Fruit fly (Drosophila melanogaster) whole organism, embryonic: Measurements from ENCODE around the gene CG13097.

Experiments used
- Abd-B ChIP-seq: fragments of 200-800 bp; sonication (Bioruptor generic); optimal IDR thresholded peaks from 2 replicates; lab custom pipeline; 2018; ENCODE audit warnings: missing biosample characterization, mild to moderate bottlenecking, missing genetic modification characterization, moderate library complexity
- Atf-2 ChIP-seq: fragments of 200-800 bp; sonication (Bioruptor generic); optimal IDR thresholded peaks from 2 replicates; lab custom pipeline; 2016; ENCODE audit warnings: missing biosample characterization, missing genetic modification characterization
- CG11093 ChIP-seq: fragments of 200-800 bp; sonication (Bioruptor generic); IDR thresholded peaks from 3 replicates; pipeline ENCODE4 v1.3.6; 2022; ENCODE audit warnings: missing biosample characterization, missing genetic modification characterization
- CG11504 ChIP-seq: fragments of 200-800 bp; sonication (Bioruptor generic); optimal IDR thresholded peaks from 3 replicates; lab custom pipeline; 2019; ENCODE audit warnings: missing biosample characterization, mild to moderate bottlenecking, missing genetic modification characterization, moderate library complexity
- CG11723 ChIP-seq: fragments of 200-800 bp; sonication (Bioruptor generic); optimal IDR thresholded peaks from 2 replicates; lab custom pipeline; 2017; ENCODE audit warnings: missing biosample characterization, mild to moderate bottlenecking, missing genetic modification characterization
- CG12299 ChIP-seq: fragments of 200-800 bp; sonication (Bioruptor generic); optimal IDR thresholded peaks from 2 replicates; lab custom pipeline; 2018; ENCODE audit warnings: missing biosample characterization, mild to moderate bottlenecking, missing genetic modification characterization
- CG13123 ChIP-seq: fragments of 200-800 bp; sonication (Bioruptor generic); optimal IDR thresholded peaks from 2 replicates; lab custom pipeline; 2016; ENCODE audit warnings: missing biosample characterization, missing genetic modification characterization
- CG13287 ChIP-seq: fragments of 200-800 bp; sonication (Bioruptor generic); IDR thresholded peaks from 2 replicates; pipeline ENCODE4 v1.3.6; 2022; ENCODE audit warnings: missing biosample characterization, missing genetic modification characterization; ENCODE audit not compliant: partially characterized antibody
- CG13775 ChIP-seq: fragments of 200-800 bp; sonication (Bioruptor generic); optimal IDR thresholded peaks from 3 replicates; lab custom pipeline; 2017; ENCODE audit warnings: missing biosample characterization, mild to moderate bottlenecking, missing genetic modification characterization
- CG14710 ChIP-seq: fragments of 200-800 bp; sonication (Bioruptor generic); optimal IDR thresholded peaks from 3 replicates; lab custom pipeline; 2019; ENCODE audit warnings: missing biosample characterization, mild to moderate bottlenecking, missing genetic modification characterization, moderate library complexity
- CG1529 ChIP-seq: fragments of 200-800 bp; sonication (Bioruptor generic); optimal IDR thresholded peaks from 3 replicates; lab custom pipeline; 2018; ENCODE audit warnings: missing biosample characterization, missing genetic modification characterization
- CG1602 ChIP-seq: fragments of 200-800 bp; sonication (Bioruptor generic); optimal IDR thresholded peaks from 3 replicates; lab custom pipeline; 2016; ENCODE audit warnings: missing biosample characterization, missing genetic modification characterization
- CG16813 ChIP-seq: fragments of 200-800 bp; sonication (Bioruptor generic); IDR thresholded peaks from 3 replicates; pipeline ENCODE4 v1.3.6; 2022; ENCODE audit warnings: missing biosample characterization, missing genetic modification characterization; ENCODE audit not compliant: partially characterized antibody
- CG17612 ChIP-seq: fragments of 200-800 bp; sonication (Bioruptor generic); IDR thresholded peaks from 2 replicates; pipeline ENCODE4 v1.3.6; 2022; ENCODE audit warnings: missing biosample characterization, missing genetic modification characterization
- CG18619 ChIP-seq: fragments of 200-800 bp; sonication (Bioruptor generic); optimal IDR thresholded peaks from 3 replicates; lab custom pipeline; 2017; ENCODE audit warnings: missing biosample characterization, mild to moderate bottlenecking, missing genetic modification characterization
- CG2120 ChIP-seq: fragments of 200-800 bp; sonication (Bioruptor generic); optimal IDR thresholded peaks from 3 replicates; lab custom pipeline; 2016; ENCODE audit warnings: missing biosample characterization, missing genetic modification characterization
- CG2712 ChIP-seq: fragments of 200-800 bp; optimal IDR thresholded peaks from 3 replicates; lab custom pipeline; 2019; ENCODE audit warnings: missing biosample characterization, mild to moderate bottlenecking, missing genetic modification characterization, moderate library complexity
- CG2875 ChIP-seq: fragments of 200-800 bp; sonication (Bioruptor generic); optimal IDR thresholded peaks from 2 replicates; lab custom pipeline; 2017; ENCODE audit warnings: missing biosample characterization, mild to moderate bottlenecking, missing genetic modification characterization, missing genetic modification reagents
- CG34422 ChIP-seq: fragments of 200-800 bp; sonication (Bioruptor generic); IDR thresholded peaks from 3 replicates; pipeline ENCODE4 v1.3.6; 2022; ENCODE audit warnings: missing biosample characterization, missing genetic modification characterization
- CG6765 ChIP-seq: fragments of 200-800 bp; sonication (Bioruptor generic); optimal IDR thresholded peaks from 3 replicates; lab custom pipeline; 2017; ENCODE audit warnings: missing biosample characterization, mild to moderate bottlenecking, missing genetic modification characterization
- CG6854 ChIP-seq: fragments of 200-800 bp; sonication (Bioruptor generic); optimal IDR thresholded peaks from 3 replicates; lab custom pipeline; 2017; ENCODE audit warnings: missing biosample characterization, mild to moderate bottlenecking, missing genetic modification characterization
- CG7928 ChIP-seq: fragments of 200-800 bp; sonication (Bioruptor generic); optimal IDR thresholded peaks from 2 replicates; lab custom pipeline; 2017; ENCODE audit warnings: missing biosample characterization, mild to moderate bottlenecking, missing genetic modification characterization
- CG9215 ChIP-seq: fragments of 200-800 bp; sonication (Bioruptor generic); IDR thresholded peaks from 2 replicates; pipeline ENCODE4 v1.3.6; 2022; ENCODE audit warnings: missing biosample characterization, missing genetic modification characterization
- CG9437 ChIP-seq: fragments of 200-800 bp; sonication (Bioruptor generic); optimal IDR thresholded peaks from 2 replicates; lab custom pipeline; 2018; ENCODE audit warnings: missing biosample characterization, mild to moderate bottlenecking, missing genetic modification characterization
- CG9609 ChIP-seq: fragments of 200-800 bp; sonication (Bioruptor generic); optimal IDR thresholded peaks from 3 replicates; lab custom pipeline; 2016; ENCODE audit warnings: missing biosample characterization, missing genetic modification characterization
- Dref ChIP-seq: fragments of 200-800 bp; sonication (Bioruptor generic); IDR thresholded peaks from 2 replicates; pipeline ENCODE4 v1.3.6; 2022; ENCODE audit warnings: missing biosample characterization, missing genetic modification characterization
- Eip74EF ChIP-seq, 2 experiments: fragments of 200-800 bp in 1 of 2; fragments of >200 bp in 1 of 2; sonication (Bioruptor generic) in 1 of 2; optimal IDR thresholded peaks; 2 replicates each; lab custom pipeline; 2017 to 2019; ENCODE audit warnings: missing biosample characterization in 2 of 2, missing genetic modification characterization in 2 of 2, mild to moderate bottlenecking in 1 of 2, moderate library complexity in 1 of 2
- Elba2 ChIP-seq: fragments of 200-800 bp; sonication (Bioruptor generic); optimal IDR thresholded peaks from 3 replicates; lab custom pipeline; 2016; ENCODE audit warnings: missing biosample characterization, missing genetic modification characterization
- HLH54F ChIP-seq: fragments of 200-800 bp; sonication (Bioruptor generic); optimal IDR thresholded peaks from 3 replicates; lab custom pipeline; 2016; ENCODE audit warnings: missing biosample characterization, missing genetic modification characterization
- Hmx ChIP-seq: fragments of 200-800 bp; sonication (Bioruptor generic); optimal IDR thresholded peaks from 2 replicates; lab custom pipeline; 2016; ENCODE audit warnings: missing biosample characterization, missing genetic modification characterization
- Hr78 ChIP-seq, 2 experiments: fragments of 200-800 bp in 1 of 2; fragments of >200 bp in 1 of 2; sonication (Bioruptor generic) in 1 of 2; optimal IDR thresholded peaks; 2 replicates each; lab custom pipeline; 2017 to 2019; ENCODE audit warnings: missing biosample characterization in 2 of 2, missing genetic modification characterization in 2 of 2, mild to moderate bottlenecking in 1 of 2, moderate library complexity in 1 of 2
- Lim3 ChIP-seq: fragments of 200-800 bp; sonication (Bioruptor generic); IDR thresholded peaks from 2 replicates; pipeline ENCODE4 v1.3.6; 2022; ENCODE audit warnings: missing biosample characterization, missing genetic modification characterization
- MTF-1 ChIP-seq: fragments of 200-800 bp; sonication (Bioruptor generic); optimal IDR thresholded peaks from 2 replicates; lab custom pipeline; 2018; ENCODE audit warnings: missing biosample characterization, mild to moderate bottlenecking, missing genetic modification characterization, borderline replicate concordance
- Myb ChIP-seq: fragments of 200-800 bp; sonication (Bioruptor generic); optimal IDR thresholded peaks from 2 replicates; lab custom pipeline; 2016; ENCODE audit warnings: missing biosample characterization, missing genetic modification characterization
- NfI ChIP-seq: fragments of 200-800 bp; sonication (Bioruptor generic); optimal IDR thresholded peaks from 3 replicates; lab custom pipeline; 2018; ENCODE audit warnings: missing biosample characterization, mild to moderate bottlenecking, missing genetic modification characterization, moderate library complexity
- Stat92E ChIP-seq, 3 experiments: fragments of >200 bp in 2 of 3; fragments of 200-800 bp in 1 of 3; sonication (Bioruptor generic) in 1 of 3; optimal IDR thresholded peaks; 2 replicates each; lab custom pipeline; 2017 to 2019; ENCODE audit warnings: missing biosample characterization in 3 of 3, missing genetic modification characterization in 3 of 3, mild to moderate bottlenecking in 1 of 3, moderate library complexity in 1 of 3
- ab ChIP-seq: fragments of 200-800 bp; sonication (Bioruptor generic); optimal IDR thresholded peaks from 2 replicates; lab custom pipeline; 2016; ENCODE audit warnings: missing biosample characterization, missing genetic modification characterization
- esg ChIP-seq: fragments of 200-800 bp; sonication (Bioruptor generic); conservative IDR thresholded peaks from 2 replicates; pipeline ENCODE4 v1.3.6; 2022; ENCODE audit warnings: missing biosample characterization, missing genetic modification characterization
- fd96Cb ChIP-seq: fragments of 200-800 bp; sonication (Bioruptor generic); optimal IDR thresholded peaks from 2 replicates; lab custom pipeline; 2018; ENCODE audit warnings: missing biosample characterization, mild to moderate bottlenecking, missing genetic modification characterization, moderate library complexity
- fru ChIP-seq: fragments of >200 bp; optimal IDR thresholded peaks from 2 replicates; lab custom pipeline; 2017
- jumu ChIP-seq: fragments of 200-800 bp; sonication (Bioruptor generic); optimal IDR thresholded peaks from 3 replicates; lab custom pipeline; 2016; ENCODE audit warnings: missing biosample characterization, missing genetic modification characterization
- lmd ChIP-seq: fragments of 200-800 bp; sonication (Bioruptor generic); IDR thresholded peaks from 2 replicates; pipeline ENCODE4 v1.3.6; 2022; ENCODE audit warnings: missing biosample characterization, missing genetic modification characterization
- onecut ChIP-seq: fragments of 200-800 bp; sonication (Bioruptor generic); IDR thresholded peaks from 2 replicates; pipeline ENCODE4 v1.3.6; 2022; ENCODE audit warnings: missing biosample characterization, missing genetic modification characterization
- row ChIP-seq: fragments of 200-800 bp; sonication (Bioruptor generic); IDR thresholded peaks from 3 replicates; pipeline ENCODE4 v1.3.6; 2022; ENCODE audit warnings: missing biosample characterization, missing genetic modification characterization
- salm ChIP-seq: fragments of 200-800 bp; sonication (Bioruptor generic); optimal IDR thresholded peaks from 2 replicates; lab custom pipeline; 2018; ENCODE audit warnings: missing biosample characterization, mild to moderate bottlenecking, missing genetic modification characterization
- slou ChIP-seq: fragments of 200-800 bp; sonication (Bioruptor generic); optimal IDR thresholded peaks from 3 replicates; lab custom pipeline; 2016; ENCODE audit warnings: missing biosample characterization, missing genetic modification characterization
- wdn ChIP-seq: fragments of 200-800 bp; sonication (Bioruptor generic); IDR thresholded peaks from 2 replicates; pipeline ENCODE4 v1.3.6; 2022; ENCODE audit warnings: missing biosample characterization, missing genetic modification characterization
- zen2 ChIP-seq: fragments of 200-800 bp; sonication (Bioruptor generic); IDR thresholded peaks from 3 replicates; pipeline ENCODE4 v1.3.6; 2022; ENCODE audit warnings: missing biosample characterization, missing genetic modification characterization; ENCODE audit not compliant: partially characterized antibody

Gene CG13097

DNA sequence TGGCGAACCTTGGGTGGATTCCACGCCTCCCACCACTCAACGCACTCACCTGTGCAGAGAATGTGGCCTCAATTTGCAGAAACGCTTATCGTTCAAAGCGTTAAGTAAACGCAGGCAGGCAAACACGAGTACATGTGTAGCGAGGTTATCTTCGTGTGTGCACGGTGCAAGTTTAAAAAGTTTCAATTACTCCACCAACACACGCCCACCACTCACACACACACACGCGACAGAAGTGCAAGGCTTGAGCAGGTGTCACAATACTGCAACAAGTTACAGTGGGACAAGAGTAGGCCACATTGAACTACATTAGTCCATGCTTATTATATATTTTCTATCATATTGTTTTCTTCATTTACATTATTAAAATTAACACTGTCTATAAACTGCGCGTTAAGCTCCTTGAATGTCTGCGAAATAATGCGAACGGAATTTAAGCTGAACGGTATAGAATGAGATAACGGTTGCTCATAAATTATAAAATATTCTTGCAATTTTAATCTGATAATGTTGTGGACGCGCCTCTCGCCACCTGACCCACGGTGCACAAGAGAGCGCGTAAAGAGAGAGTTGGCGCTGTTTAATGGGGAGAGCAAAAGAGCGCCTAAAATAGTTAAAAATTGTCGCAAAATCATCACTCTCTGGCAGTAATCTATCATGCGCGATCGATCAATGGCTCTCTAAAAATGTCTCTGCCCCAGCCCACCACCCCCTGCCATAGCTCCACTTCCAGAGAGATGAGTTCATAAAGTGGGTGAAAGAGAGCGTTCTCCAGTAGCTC lies 20.0 kb upstream of the CG13097 start (continued):
- TF ChIP-seq CG11504 (tag; lab: Kevin White, UChicago) (peak; percentile 97), onecut (GFP tag; lab: Robert Waterston, UW) (peak; percentile 92), Hmx (GFP tag; lab: Kevin White, UChicago) (peak; percentile 67), Lim3 (GFP tag; lab: Robert Waterston, UW) (peak; percentile 87; the same call in 1 of the 2 replicates), CG34422 (GFP tag; lab: Robert Waterston, UW) (peak; percentile 94), wdn (GFP tag; lab: Robert Waterston, UW) (no peak; the same call in 1 of the 2 replicates), MTF-1 (GFP tag; lab: Kevin White, UChicago) (peak; percentile 73), Elba2 (GFP tag; lab: Kevin White, UChicago) (no peak), CG2120 (peak; percentile 77), CG18619 (GFP tag; lab: Kevin White, UChicago) (peak; percentile 90), NfI (peak; percentile 96), CG14710 (tag; lab: Kevin White, UChicago) (peak; percentile 89), ab (no peak), CG6765 (GFP tag; lab: Kevin White, UChicago) (peak; percentile 64), salm (peak; percentile 96), fd96Cb (tag; lab: Kevin White, UChicago) (peak; percentile 98), CG13287 (peak; percentile 69), fru (no peak), Dref (GFP tag; lab: Robert Waterston, UW) (no peak), Hr78 (GFP tag; optimal IDR thresholded peaks at IDR 0.05; lab: Kevin White, UChicago) (peak in 1 of 2 experiments; percentile 86), HLH54F (GFP tag; lab: Kevin White, UChicago) (peak; percentile 65), Abd-B (GFP tag; lab: Kevin White, UChicago) (peak; percentile 96), CG9215 (GFP tag; lab: Robert Waterston, UW) (no peak), slou (peak; percentile 69), CG17612 (GFP tag; lab: Robert Waterston, UW) (peak; percentile 71), Stat92E (GFP tag; optimal IDR thresholded peaks at IDR 0.05; lab: Kevin White, UChicago) (peak in 1 of 3 experiments; percentile 90), CG2875 (GFP tag; lab: Kevin White, UChicago) (peak; percentile 96), CG13123 (GFP tag; lab: Kevin White, UChicago) (peak; percentile 87), esg (GFP tag; lab: Robert Waterston, UW) (peak; percentile 97), Atf-2 (GFP tag; lab: Kevin White, UChicago) (peak; percentile 82), zen2 (GFP tag; lab: Robert Waterston, UW) (no peak; the same call in 2 of the 3 replicates), CG12299 (tag; lab: Kevin White, UChicago) (peak; percentile 93), CG1602 (peak; percentile 93), jumu (GFP tag; lab: Kevin White, UChicago) (peak; percentile 79), CG1529 (GFP tag; lab: Kevin White, UChicago) (peak; percentile 98), Eip74EF (GFP tag; optimal IDR thresholded peaks at IDR 0.05; lab: Kevin White, UChicago) (peak in 1 of 2 experiments; percentile 97), CG16813 (GFP tag; lab: Robert Waterston, UW) (no peak), CG9437 (GFP tag; lab: Kevin White, UChicago) (peak; percentile 70), lmd (peak; percentile 95), CG11093 (GFP tag; lab: Robert Waterston, UW) (peak; percentile 95), CG6854 (GFP tag; lab: Kevin White, UChicago) (peak; percentile 87), Myb (GFP tag; lab: Kevin White, UChicago) (peak; percentile 28), CG13775 (GFP tag; lab: Kevin White, UChicago) (peak; percentile 77), CG7928 (GFP tag; lab: Kevin White, UChicago) (peak; percentile 51), CG2712 (peak; percentile 98), CG11723 (GFP tag; lab: Kevin White, UChicago) (peak; percentile 87), CG9609 (GFP tag; lab: Kevin White, UChicago) (peak; percentile 72), row (GFP tag; lab: Robert Waterston, UW) (peak; percentile 96)
